Worm (Caenorhabditis elegans) whole organism, L1 larva: ENCODE results near the gene B0222.15.

ENCODE experiments used
- C04F5.9 ChIP-seq: sonication (generic microtip); optimal IDR thresholded peaks from 2 replicates; lab custom pipeline; 2016; ENCODE audit warnings: missing genetic modification characterization, missing compliant biosample characterization
- C34B4.2 ChIP-seq: sonication (generic microtip); optimal IDR thresholded peaks from 2 replicates; lab custom pipeline; 2017; ENCODE audit warnings: mild to moderate bottlenecking, missing genetic modification characterization, missing compliant biosample characterization
- alr-1 ChIP-seq: fragments of 200-800 bp; sonication (Bioruptor generic); optimal IDR thresholded peaks from 2 replicates; lab custom pipeline; 2018; ENCODE audit warnings: borderline replicate concordance, mild to moderate bottlenecking, missing genetic modification characterization, missing compliant biosample characterization
- blmp-1 ChIP-seq: fragments of 150-350 bp; optimal IDR thresholded peaks from 2 replicates; lab custom pipeline; 2014; ENCODE audit warnings: missing biosample characterization, missing genetic modification characterization
- ceh-63 ChIP-seq: fragments of 200-800 bp; sonication (Bioruptor generic); optimal IDR thresholded peaks from 2 replicates; lab custom pipeline; 2018; ENCODE audit warnings: mild to moderate bottlenecking, missing genetic modification characterization, missing compliant biosample characterization
- ceh-82 ChIP-seq, 3 experiments: fragments of 150-350 bp in 1 of 3; sonication (generic microtip) in 2 of 3; optimal IDR thresholded peaks; 2 replicates each; lab custom pipeline; 2014 to 2017; ENCODE audit warnings: missing biosample characterization in 3 of 3, missing genetic modification characterization in 3 of 3
- ceh-90 ChIP-seq: sonication (generic microtip); optimal IDR thresholded peaks from 2 replicates; lab custom pipeline; 2016; ENCODE audit warnings: missing genetic modification characterization, missing compliant biosample characterization
- ces-1 ChIP-seq: fragments of 150-350 bp; optimal IDR thresholded peaks from 2 replicates; lab custom pipeline; 2014; ENCODE audit warnings: missing biosample characterization, missing genetic modification reagents, missing genetic modification characterization
- dsc-1 ChIP-seq: sonication (generic microtip); optimal IDR thresholded peaks from 2 replicates; lab custom pipeline; 2016; ENCODE audit warnings: mild to moderate bottlenecking, missing genetic modification characterization, missing compliant biosample characterization
- efl-1 ChIP-seq, 4 experiments: fragments of 150-350 bp; optimal IDR thresholded peaks in 3 of 4; peaks in 1 of 4; 1 replicate in 1 of 4; 2 replicates in 3 of 4; lab custom pipeline; 2014; ENCODE audit warnings: missing biosample characterization in 2 of 4, missing genetic modification characterization in 2 of 4, missing genetic modification reagents in 2 of 4
- egl-13 ChIP-seq: sonication (generic microtip); optimal IDR thresholded peaks from 2 replicates; lab custom pipeline; 2016; ENCODE audit warnings: missing genotype, missing genetic modification reagents, missing genetic modification characterization, missing compliant biosample characterization
- elt-2 ChIP-seq: sonication (generic microtip); optimal IDR thresholded peaks from 2 replicates; lab custom pipeline; 2016; ENCODE audit warnings: missing genetic modification characterization, mild to moderate bottlenecking, inconsistent platforms, missing compliant biosample characterization, missing genetic modification reagents
- ets-5 ChIP-seq: fragments of 200-800 bp; sonication (Bioruptor generic); IDR thresholded peaks from 2 replicates; pipeline ENCODE4 v1.3.6; 2022; ENCODE audit warnings: missing genetic modification characterization, missing compliant biosample characterization
- fos-1 ChIP-seq: fragments of 150-350 bp; optimal IDR thresholded peaks from 2 replicates; lab custom pipeline; 2014; ENCODE audit warnings: missing biosample characterization, missing genetic modification characterization
- grh-1 ChIP-seq: fragments of 200-800 bp; sonication (Bioruptor generic); IDR thresholded peaks from 2 replicates; pipeline ENCODE4 v1.3.6; 2022; ENCODE audit warnings: missing genetic modification reagents, missing genetic modification characterization, missing compliant biosample characterization
- hpl-2 ChIP-seq: fragments of 150-350 bp; optimal IDR thresholded peaks from 2 replicates; lab custom pipeline; 2014; ENCODE audit warnings: missing biosample characterization, missing genetic modification reagents, missing genetic modification characterization
- lin-13 ChIP-seq: fragments of 150-350 bp; optimal IDR thresholded peaks from 2 replicates; lab custom pipeline; 2014; ENCODE audit warnings: missing biosample characterization, missing genetic modification reagents, missing genetic modification characterization
- lin-14 ChIP-seq: fragments of 200-800 bp; sonication (Bioruptor generic); optimal IDR thresholded peaks from 2 replicates; lab custom pipeline; 2018; ENCODE audit warnings: mild to moderate bottlenecking, missing genetic modification characterization, moderate library complexity, missing compliant biosample characterization
- lin-15B ChIP-seq: fragments of 150-350 bp; sonication (generic microtip); optimal IDR thresholded peaks from 3 replicates; lab custom pipeline; 2014; ENCODE audit warnings: missing biosample characterization, missing genetic modification characterization
- lin-35 ChIP-seq, 2 experiments: fragments of 150-350 bp; optimal IDR thresholded peaks; 2 replicates each; lab custom pipeline; 2014; ENCODE audit warnings: missing biosample characterization in 2 of 2, missing genetic modification characterization in 2 of 2, missing genetic modification reagents in 2 of 2
- lin-39 ChIP-seq: fragments of 150-350 bp; optimal IDR thresholded peaks from 2 replicates; lab custom pipeline; 2014; ENCODE audit warnings: missing biosample characterization, missing genetic modification reagents, missing genetic modification characterization
- lsy-2 ChIP-seq, 2 experiments: fragments of 150-350 bp; optimal IDR thresholded peaks; 2 replicates each; lab custom pipeline; 2014; ENCODE audit warnings: missing biosample characterization in 2 of 2, missing genetic modification characterization in 2 of 2
- mdl-1 ChIP-seq, 2 experiments: fragments of 150-350 bp; optimal IDR thresholded peaks; 2 replicates each; lab custom pipeline; 2014 to 2017; ENCODE audit warnings: missing biosample characterization in 2 of 2, missing genetic modification characterization in 2 of 2, inconsistent platforms in 1 of 2
- mef-2 ChIP-seq: fragments of 150-350 bp; optimal IDR thresholded peaks from 2 replicates; lab custom pipeline; 2014; ENCODE audit warnings: missing biosample characterization, missing genetic modification characterization
- mep-1 ChIP-seq: fragments of 150-350 bp; optimal IDR thresholded peaks from 2 replicates; lab custom pipeline; 2014; ENCODE audit warnings: missing biosample characterization, missing genetic modification characterization
- nhr-77 ChIP-seq: fragments of 150-350 bp; optimal IDR thresholded peaks from 2 replicates; lab custom pipeline; 2014; ENCODE audit warnings: missing biosample characterization, missing genetic modification characterization
- nhr-85 ChIP-seq: sonication (generic microtip); peaks from one replicate; lab custom pipeline; 2016; ENCODE audit warnings: missing genetic modification characterization, inconsistent platforms, missing compliant biosample characterization
- nhr-90 ChIP-seq: sonication (generic microtip); optimal IDR thresholded peaks from 2 replicates; lab custom pipeline; 2016; ENCODE audit warnings: mild to moderate bottlenecking, missing genetic modification characterization, missing compliant biosample characterization; ENCODE audit not compliant: poor library complexity
- pag-3 ChIP-seq: sonication (generic microtip); optimal IDR thresholded peaks from 2 replicates; lab custom pipeline; 2017; ENCODE audit warnings: missing genetic modification characterization, mild to moderate bottlenecking, missing compliant biosample characterization, antibody characterized with exemption, borderline replicate concordance; ENCODE audit not compliant: insufficient read depth
- pax-3 ChIP-seq: fragments of 200-800 bp; sonication (Bioruptor generic); optimal IDR thresholded peaks from 2 replicates; lab custom pipeline; 2018; ENCODE audit warnings: mild to moderate bottlenecking, missing genetic modification characterization, moderate library complexity, missing compliant biosample characterization
- rnt-1 ChIP-seq: sonication (generic microtip); optimal IDR thresholded peaks from 2 replicates; lab custom pipeline; 2016; ENCODE audit warnings: mild to moderate bottlenecking, missing genetic modification characterization, moderate library complexity, missing compliant biosample characterization
- skn-1 ChIP-seq: fragments of 150-350 bp; optimal IDR thresholded peaks from 2 replicates; lab custom pipeline; 2014; ENCODE audit warnings: missing biosample characterization, missing genetic modification characterization
- snpc-4 ChIP-seq: fragments of 150-350 bp; optimal IDR thresholded peaks from 2 replicates; lab custom pipeline; 2014; ENCODE audit warnings: missing biosample characterization, missing genetic modification characterization
- snu-23 ChIP-seq: sonication (generic microtip); optimal IDR thresholded peaks from 2 replicates; lab custom pipeline; 2016; ENCODE audit warnings: missing genetic modification characterization, missing compliant biosample characterization
- sup-37 ChIP-seq: fragments of 200-800 bp; sonication (Bioruptor generic); optimal IDR thresholded peaks from 2 replicates; lab custom pipeline; 2018; ENCODE audit warnings: mild to moderate bottlenecking, missing genetic modification characterization, missing compliant biosample characterization
- swsn-7 ChIP-seq: sonication (generic microtip); optimal IDR thresholded peaks from 2 replicates; lab custom pipeline; 2016; ENCODE audit warnings: missing genetic modification characterization, missing compliant biosample characterization
- unc-62 ChIP-seq: fragments of 150-350 bp; optimal IDR thresholded peaks from 2 replicates; lab custom pipeline; 2014; ENCODE audit warnings: missing biosample characterization, missing genetic modification reagents, missing genetic modification characterization
- unc-86 ChIP-seq: sonication (generic microtip); optimal IDR thresholded peaks from 2 replicates; lab custom pipeline; 2016; ENCODE audit warnings: missing genetic modification characterization, missing compliant biosample characterization
- zag-1 ChIP-seq: fragments of 150-350 bp; optimal IDR thresholded peaks from 2 replicates; lab custom pipeline; 2014; ENCODE audit warnings: missing biosample characterization, missing genetic modification characterization

B0222.15 gene

DNA sequence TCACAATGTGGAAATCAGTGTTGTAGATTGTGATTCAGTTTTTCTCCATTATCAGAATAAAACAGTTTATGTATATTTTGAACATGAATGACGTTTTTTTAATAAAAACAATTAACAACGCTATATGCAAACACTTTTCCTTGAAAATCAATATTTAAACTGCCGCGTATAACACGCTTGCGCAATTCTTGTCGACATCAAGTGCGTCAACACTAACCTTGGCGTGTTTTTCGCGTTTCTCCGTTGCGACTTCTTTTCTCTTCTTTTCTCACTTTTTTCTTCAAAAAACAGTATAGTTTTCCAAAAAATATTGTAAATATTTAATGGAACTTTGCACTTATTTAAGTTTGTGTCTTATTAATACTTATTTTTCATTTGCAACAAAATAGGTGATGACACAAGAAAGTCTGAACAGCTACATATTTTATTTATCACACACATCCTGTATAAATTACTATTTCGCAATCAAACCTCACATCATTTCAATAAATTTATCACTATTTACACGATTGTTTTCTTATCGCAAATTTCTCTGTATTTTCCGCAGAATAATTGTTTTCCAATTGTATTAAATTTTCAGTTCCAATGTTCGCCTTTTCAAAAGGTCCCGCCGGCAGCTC, 18.7 kb upstream of the B0222.15 start, which contains the start of gene spas-1 (continued):
- TF ChIP-seq grh-1 (GFP tag; lab: Robert Waterston, UW) (peak; percentile 81), nhr-77 (tag; lab: Kevin White, UChicago) (peak; percentile 79), unc-86 (peak; percentile 88), ceh-82 (tag; optimal IDR thresholded peaks at IDR 0.05; lab: Kevin White, UChicago) (peak; percentile 76 to 91 (median 84)), snpc-4 (tag; lab: Kevin White, UChicago) (peak; percentile 91), skn-1 (tag; lab: Kevin White, UChicago) (peak; percentile 88), ceh-90 (no peak), elt-2 (tag; lab: Kevin White, UChicago) (peak; percentile 81), ceh-63 (GFP tag; lab: Kevin White, UChicago) (no peak)
- TF ChIP-seq, all 84 proteins: peak for 58

ce11 chrV:9173789-9174188, 17.2 kb upstream of the B0222.15 start, which contains the start of gene pqn-16:
TSS of gene pqn-16 (plus strand) at chrV:9174089.
- TF ChIP-seq fos-1 (tag; lab: Kevin White, UChicago) (no peak), lin-39 (tag; lab: Kevin White, UChicago) (no peak), hpl-2 (GFP tag; lab: Kevin White, UChicago) (no peak), sup-37 (no peak), mef-2 (tag; lab: Kevin White, UChicago) (no peak), rnt-1 (tag; lab: Kevin White, UChicago) (no peak), ceh-90 (no peak), alr-1 (tag; lab: Kevin White, UChicago) (no peak), pax-3 (tag; lab: Kevin White, UChicago) (no peak), unc-62 (no peak), mep-1 (tag; lab: Kevin White, UChicago) (no peak), lsy-2 (tag; optimal IDR thresholded peaks at IDR 0.05; lab: Kevin White, UChicago) (no peak)

DNA sequence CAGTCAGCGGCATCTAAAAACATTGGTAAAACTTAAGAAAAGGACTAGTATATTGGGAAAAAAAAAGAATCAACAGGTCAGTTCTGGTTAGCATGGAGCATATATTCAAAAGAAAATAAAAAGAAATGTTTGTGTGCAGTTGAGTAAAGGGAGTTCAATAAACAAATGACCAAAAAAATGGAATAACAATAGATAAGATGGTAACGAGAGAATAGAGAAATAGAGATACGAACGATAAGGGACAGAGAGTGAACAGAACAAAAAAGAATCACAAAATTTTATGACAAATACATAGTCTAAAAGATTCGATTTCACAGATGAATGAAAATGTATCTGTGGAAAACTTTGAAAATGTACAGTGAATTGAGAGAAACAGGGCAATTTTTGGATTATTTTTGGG, 16.4 kb upstream of the B0222.15 start, which contains the start of gene gad-3:
gad-3 (minus strand) TSS at position 17 of the 400 bp plus-strand sequence.
- TF ChIP-seq lin-14 (GFP tag; lab: Kevin White, UChicago) (peak; percentile 41), elt-2 (tag; lab: Kevin White, UChicago) (peak; percentile 52), blmp-1 (peak; percentile 7), pag-3 (tag; lab: Kevin White, UChicago) (no peak), ces-1 (no peak), swsn-7 (tag; lab: Kevin White, UChicago) (no peak), snu-23 (GFP tag; lab: Kevin White, UChicago) (no peak), zag-1 (tag; lab: Kevin White, UChicago) (no peak), mdl-1 (tag; optimal IDR thresholded peaks at IDR 0.05; lab: Kevin White, UChicago) (no peak), nhr-85 (tag; lab: Kevin White, UChicago) (peak; percentile 41), efl-1 (optimal IDR thresholded peaks at IDR 0.05; lab: Kevin White, UChicago) (no peak), efl-1 (GFP tag; optimal IDR thresholded peaks at IDR 0.05 in 1 of 2; lab: Kevin White, UChicago) (no peak)
- TF ChIP-seq, all 84 proteins: peak for 4

ce11 chrV:9168089-9168488, 11.5 kb upstream of the B0222.15 start, which contains the start of gene B0222.11:
TSS of gene B0222.11 (minus strand) at chrV:9168189.
- TF ChIP-seq C34B4.2 (no peak), alr-1 (tag; lab: Kevin White, UChicago) (no peak), rnt-1 (tag; lab: Kevin White, UChicago) (no peak), grh-1 (GFP tag; lab: Robert Waterston, UW) (no peak), dsc-1 (tag; lab: Kevin White, UChicago) (no peak), mdl-1 (tag; optimal IDR thresholded peaks at IDR 0.05; lab: Kevin White, UChicago) (no peak), ces-1 (no peak), lin-15B (tag; lab: Kevin White, UChicago) (no peak), efl-1 (optimal IDR thresholded peaks at IDR 0.05; lab: Kevin White, UChicago) (no peak), efl-1 (GFP tag; optimal IDR thresholded peaks at IDR 0.05 in 1 of 2; lab: Kevin White, UChicago) (no peak), blmp-1 (no peak), fos-1 (tag; lab: Kevin White, UChicago) (no peak), elt-2 (tag; lab: Kevin White, UChicago) (no peak), ets-5 (no peak), lin-35 (GFP tag; optimal IDR thresholded peaks at IDR 0.05; lab: Kevin White, UChicago) (no peak), lsy-2 (tag; optimal IDR thresholded peaks at IDR 0.05; lab: Kevin White, UChicago) (no peak), C04F5.9 (no peak), egl-13 (tag; lab: Kevin White, UChicago) (no peak), nhr-90 (tag; lab: Kevin White, UChicago) (no peak), lin-13 (GFP tag; lab: Kevin White, UChicago) (no peak)
